Worm (Caenorhabditis elegans) whole organism, L4 larva: ENCODE results near the gene acr-15.

Source experiments
- F26F4.8 ChIP-seq: fragments of 200-800 bp; sonication (Bioruptor generic); conservative IDR thresholded peaks from 2 replicates; pipeline ENCODE4 v1.3.6; 2022; ENCODE audit warnings: missing genetic modification characterization, missing compliant biosample characterization
- T20F7.1 ChIP-seq: fragments of 200-800 bp; sonication (Bioruptor generic); optimal IDR thresholded peaks from 2 replicates; lab custom pipeline; 2018; ENCODE audit warnings: mild to moderate bottlenecking, missing genetic modification characterization, missing compliant biosample characterization
- T26A8.4 ChIP-seq: fragments of 200-800 bp; sonication (Bioruptor generic); IDR thresholded peaks from 2 replicates; pipeline ENCODE4 v1.3.6; 2022; ENCODE audit warnings: missing genetic modification characterization, missing compliant biosample characterization
- Y48G9A.11 ChIP-seq: fragments of 200-800 bp; sonication (Bioruptor generic); IDR thresholded peaks from 2 replicates; pipeline ENCODE4 v1.3.6; 2022; ENCODE audit warnings: missing genetic modification reagents, missing genetic modification characterization, missing compliant biosample characterization
- ZK337.2 ChIP-seq: fragments of 200-800 bp; sonication (Bioruptor generic); IDR thresholded peaks from 2 replicates; pipeline ENCODE4 v1.3.6; 2022; ENCODE audit warnings: missing genetic modification reagents, missing genetic modification characterization, missing compliant biosample characterization
- ama-1 ChIP-seq: fragments of 150-350 bp; optimal IDR thresholded peaks from 2 replicates; lab custom pipeline; 2014; ENCODE audit warnings: inconsistent platforms, mixed read lengths
- ceh-32 ChIP-seq: sonication (generic microtip); optimal IDR thresholded peaks from 2 replicates; lab custom pipeline; 2016; ENCODE audit warnings: mild to moderate bottlenecking, missing genetic modification characterization, missing compliant biosample characterization; ENCODE audit not compliant: poor library complexity
- ceh-62 ChIP-seq: sonication (generic microtip); optimal IDR thresholded peaks from 2 replicates; lab custom pipeline; 2017; ENCODE audit warnings: missing biosample characterization, missing genetic modification characterization
- cey-2 ChIP-seq: sonication (generic microtip); optimal IDR thresholded peaks from 3 replicates; lab custom pipeline; 2017; ENCODE audit warnings: missing genetic modification characterization, mild to moderate bottlenecking, missing compliant biosample characterization, antibody characterized with exemption, borderline replicate concordance; ENCODE audit not compliant: insufficient read depth
- daf-16 ChIP-seq, 3 experiments: sonication (generic microtip); optimal IDR thresholded peaks; 2 replicates each; lab custom pipeline; 2016 to 2017; ENCODE audit warnings: missing genetic modification characterization in 3 of 3, missing genetic modification reagents in 3 of 3, mild to moderate bottlenecking in 2 of 3, missing compliant biosample characterization in 2 of 3, missing biosample characterization in 1 of 3, moderate library complexity in 1 of 3
- dmd-6 ChIP-seq: fragments of 200-800 bp; sonication (Bioruptor generic); IDR thresholded peaks from 2 replicates; pipeline ENCODE4 v1.3.6; 2022; ENCODE audit warnings: missing genetic modification reagents, missing genetic modification characterization, missing compliant biosample characterization
- dpl-1 ChIP-seq: fragments of 150-350 bp; optimal IDR thresholded peaks from 2 replicates; lab custom pipeline; 2014; ENCODE audit warnings: missing biosample characterization, missing genetic modification reagents, missing genetic modification characterization
- dve-1 ChIP-seq: sonication (generic microtip); optimal IDR thresholded peaks from 2 replicates; lab custom pipeline; 2017; ENCODE audit warnings: antibody characterized with exemption, mild to moderate bottlenecking, missing genetic modification characterization, missing compliant biosample characterization; ENCODE audit not compliant: insufficient read depth
- egl-27 ChIP-seq: sonication (generic microtip); optimal IDR thresholded peaks from 3 replicates; lab custom pipeline; 2017; ENCODE audit warnings: missing biosample characterization, missing genetic modification reagents, missing genetic modification characterization
- hlh-11 ChIP-seq: fragments of 200-800 bp; sonication (Bioruptor generic); optimal IDR thresholded peaks from 2 replicates; lab custom pipeline; 2018; ENCODE audit warnings: mild to moderate bottlenecking, missing genetic modification characterization, missing compliant biosample characterization
- hmg-1.1 ChIP-seq: fragments of 200-800 bp; sonication (Bioruptor generic); IDR thresholded peaks from 2 replicates; pipeline ENCODE4 v1.3.6; 2022; ENCODE audit warnings: missing genetic modification reagents, missing genetic modification characterization, missing compliant biosample characterization
- jun-1 ChIP-seq: fragments of 150-350 bp; optimal IDR thresholded peaks from 2 replicates; lab custom pipeline; 2014; ENCODE audit warnings: missing biosample characterization, missing genetic modification reagents, missing genetic modification characterization
- madf-5 ChIP-seq, 2 experiments: fragments of 200-800 bp; sonication (Bioruptor generic); IDR thresholded peaks; 2 replicates each; pipeline ENCODE4 v1.3.6; 2022; ENCODE audit warnings: missing compliant biosample characterization in 2 of 2, missing genetic modification characterization in 2 of 2
- mes-2 ChIP-seq: sonication (generic microtip); optimal IDR thresholded peaks from 2 replicates; lab custom pipeline; 2016; ENCODE audit warnings: missing genotype, mild to moderate bottlenecking, missing genetic modification characterization, missing compliant biosample characterization; ENCODE audit not compliant: poor library complexity, severe bottlenecking
- mxl-2 ChIP-seq: fragments of 200-800 bp; sonication (Bioruptor generic); conservative IDR thresholded peaks from 2 replicates; pipeline ENCODE4 v1.3.6; 2022; ENCODE audit warnings: missing genetic modification reagents, missing genetic modification characterization, missing compliant biosample characterization
- nhr-10 ChIP-seq: fragments of 150-350 bp; optimal IDR thresholded peaks from 2 replicates; lab custom pipeline; 2014; ENCODE audit warnings: missing biosample characterization, missing genetic modification characterization
- nhr-102 ChIP-seq: sonication (generic microtip); optimal IDR thresholded peaks from 2 replicates; lab custom pipeline; 2016; ENCODE audit warnings: mild to moderate bottlenecking, missing genetic modification characterization, moderate library complexity, missing compliant biosample characterization
- nhr-111 ChIP-seq: fragments of 200-800 bp; sonication (Bioruptor generic); optimal IDR thresholded peaks from 2 replicates; lab custom pipeline; 2018; ENCODE audit warnings: mild to moderate bottlenecking, missing genetic modification characterization, missing compliant biosample characterization
- nhr-25 ChIP-seq: sonication (generic microtip); optimal IDR thresholded peaks from 2 replicates; lab custom pipeline; 2017; ENCODE audit warnings: missing genetic modification characterization, mild to moderate bottlenecking, missing compliant biosample characterization, antibody characterized with exemption, moderate library complexity, borderline replicate concordance; ENCODE audit not compliant: insufficient read depth
- nhr-28 ChIP-seq: fragments of 150-350 bp; optimal IDR thresholded peaks from 2 replicates; lab custom pipeline; 2014; ENCODE audit warnings: missing biosample characterization, missing genetic modification characterization
- nhr-48 ChIP-seq: sonication (generic microtip); optimal IDR thresholded peaks from 2 replicates; lab custom pipeline; 2016; ENCODE audit warnings: mild to moderate bottlenecking, missing genetic modification characterization, missing compliant biosample characterization
- nhr-77 ChIP-seq: fragments of 150-350 bp; optimal IDR thresholded peaks from 2 replicates; lab custom pipeline; 2014; ENCODE audit warnings: missing biosample characterization, missing genetic modification characterization
- pqm-1 ChIP-seq: sonication (generic microtip); optimal IDR thresholded peaks from 2 replicates; lab custom pipeline; 2017; ENCODE audit warnings: missing biosample characterization, missing genetic modification characterization
- rbr-2 ChIP-seq: sonication (generic microtip); optimal IDR thresholded peaks from 2 replicates; lab custom pipeline; 2016; ENCODE audit warnings: missing genotype, missing genetic modification characterization, missing compliant biosample characterization
- sdz-12 ChIP-seq: fragments of 200-800 bp; sonication (Bioruptor generic); optimal IDR thresholded peaks from 2 replicates; lab custom pipeline; 2018; ENCODE audit warnings: mild to moderate bottlenecking, missing genetic modification characterization, missing compliant biosample characterization
- set-16 ChIP-seq: fragments of 200-800 bp; sonication (Bioruptor generic); IDR thresholded peaks from 2 replicates; pipeline ENCODE4 v1.3.6; 2022; ENCODE audit warnings: missing genetic modification reagents, missing genetic modification characterization, missing compliant biosample characterization
- tag-97 ChIP-seq: fragments of 200-800 bp; sonication (Bioruptor generic); IDR thresholded peaks from 2 replicates; pipeline ENCODE4 v1.3.6; 2022; ENCODE audit warnings: missing genetic modification characterization, missing compliant biosample characterization
- tra-1 ChIP-seq: fragments of 200-800 bp; sonication (Bioruptor generic); IDR thresholded peaks from 2 replicates; pipeline ENCODE4 v1.3.6; 2022; ENCODE audit warnings: missing genetic modification reagents, missing genetic modification characterization, missing compliant biosample characterization
- unc-39 ChIP-seq: sonication (generic microtip); optimal IDR thresholded peaks from 2 replicates; lab custom pipeline; 2017; ENCODE audit warnings: missing biosample characterization, missing genetic modification characterization
- unc-62 ChIP-seq, 3 experiments: fragments of 150-350 bp in 1 of 3; sonication (generic microtip); optimal IDR thresholded peaks in 2 of 3; peaks in 1 of 3; 1 replicate in 1 of 3; 2 replicates in 2 of 3; lab custom pipeline; 2014 to 2017; ENCODE audit warnings: missing biosample characterization in 3 of 3, missing genetic modification characterization in 3 of 3, missing genetic modification reagents in 3 of 3, missing genotype in 1 of 3
- zfp-2 ChIP-seq: sonication (generic microtip); optimal IDR thresholded peaks from 2 replicates; lab custom pipeline; 2016; ENCODE audit warnings: mild to moderate bottlenecking, missing genetic modification characterization, missing compliant biosample characterization
- zip-2 ChIP-seq: fragments of 150-350 bp; optimal IDR thresholded peaks from 2 replicates; lab custom pipeline; 2014; ENCODE audit warnings: missing biosample characterization, missing genetic modification characterization

Gene acr-15

ce11 chrV:8580961-8581360 lies 28.5 kb downstream of the acr-15 start, which contains the start of gene C10B5.1:
TSS of gene C10B5.1 (plus strand) at chrV:8581261.
- no peak for TF ChIP-seq ZK337.2
- TF ChIP-seq nhr-10 (tag; lab: Kevin White, UChicago), result no peak
- no peak for TF ChIP-seq sdz-12
- no peak for TF ChIP-seq unc-39
- no peak for TF ChIP-seq mxl-2 (GFP tag; lab: Robert Waterston, UW)
- no peak for TF ChIP-seq jun-1 (tag; lab: Kevin White, UChicago)
- no peak for TF ChIP-seq set-16
- no peak for TF ChIP-seq daf-16 (GFP tag; optimal IDR thresholded peaks at IDR 0.05; lab: Kevin White, UChicago)
- no peak for TF ChIP-seq daf-16 (tag; optimal IDR thresholded peaks at IDR 0.05; lab: Kevin White, UChicago)
- no peak for TF ChIP-seq madf-5 (GFP tag; IDR thresholded peaks at IDR 0.05; lab: Robert Waterston, UW)
- TF ChIP-seq zfp-2, result no peak

DNA sequence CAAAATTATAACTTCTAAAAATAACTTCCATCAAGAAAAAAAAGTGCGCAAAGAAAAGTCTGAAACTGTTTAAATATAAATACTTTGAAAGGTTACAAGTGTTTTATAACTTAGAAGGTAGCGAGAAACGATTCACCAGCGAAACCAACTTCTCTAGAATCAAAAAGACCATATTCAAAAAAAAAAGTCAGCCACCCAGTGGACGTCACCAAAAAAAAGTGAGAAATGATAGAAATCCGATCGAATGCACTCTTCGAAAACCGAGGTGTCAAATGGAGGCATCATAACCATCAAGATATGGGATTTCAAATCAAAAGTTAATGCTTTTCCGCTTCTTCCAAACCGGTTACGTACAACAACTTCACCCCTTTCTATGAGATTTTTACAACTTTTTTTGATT lies 34.0 kb downstream of the acr-15 start:
- no peak for TF ChIP-seq unc-62 (GFP tag; optimal IDR thresholded peaks at IDR 0.05 in 1 of 2; lab: Kevin White, UChicago)
- no peak for TF ChIP-seq unc-62 (tag; optimal IDR thresholded peaks at IDR 0.05; lab: Kevin White, UChicago)

ce11 chrV:8586920-8587319 lies 34.4 kb downstream of the acr-15 start:
- TF ChIP-seq hmg-1.1 (GFP tag; lab: Robert Waterston, UW) (no peak), sdz-12 (no peak), dpl-1 (GFP tag; lab: Kevin White, UChicago) (no peak), Y48G9A.11 (GFP tag; lab: Robert Waterston, UW) (no peak), egl-27 (no peak), dmd-6 (peak; percentile 58), pqm-1 (peak; percentile 26), dve-1 (tag; lab: Kevin White, UChicago) (peak; percentile 71), zfp-2 (no peak), F26F4.8 (GFP tag; lab: Robert Waterston, UW) (no peak), zip-2 (tag; lab: Kevin White, UChicago) (no peak), nhr-77 (tag; lab: Kevin White, UChicago) (no peak), nhr-25 (tag; lab: Kevin White, UChicago) (no peak), T26A8.4 (GFP tag; lab: Robert Waterston, UW) (no peak), nhr-102 (no peak), ama-1 (lab: Kevin White, UChicago) (no peak), nhr-10 (tag; lab: Kevin White, UChicago) (no peak), nhr-111 (GFP tag; lab: Kevin White, UChicago) (no peak), ceh-32 (tag; lab: Kevin White, UChicago) (no peak), unc-39 (no peak), nhr-28 (tag; lab: Kevin White, UChicago) (peak; percentile 46), T20F7.1 (GFP tag; lab: Kevin White, UChicago) (peak; percentile 24), hlh-11 (no peak), nhr-48 (peak; percentile 36), tra-1 (GFP tag; lab: Robert Waterston, UW) (no peak), cey-2 (tag; lab: Kevin White, UChicago) (no peak), daf-16 (GFP tag; optimal IDR thresholded peaks at IDR 0.05; lab: Kevin White, UChicago) (no peak), daf-16 (tag; optimal IDR thresholded peaks at IDR 0.05; lab: Kevin White, UChicago) (peak; percentile 90), tag-97 (GFP tag; lab: Robert Waterston, UW) (no peak), ceh-62 (tag; lab: Kevin White, UChicago) (no peak), rbr-2 (tag; lab: Kevin White, UChicago) (no peak), mes-2 (tag; lab: Kevin White, UChicago) (no peak)
